Worm (Caenorhabditis elegans): ENCODE results near the gene srbc-24.

- TF ChIP-seq T22C8.4 (GFP tag; IDR thresholded peaks at IDR 0.05) (no peak), ztf-29 (GFP tag; IDR thresholded peaks at IDR 0.05) (no peak), flt-1 (GFP tag; IDR thresholded peaks at IDR 0.05) (no peak), klf-2 (GFP tag; conservative IDR thresholded peaks at IDR 0.05) (no peak), ztf-23 (GFP tag; IDR thresholded peaks at IDR 0.05) (no peak), cog-1 (tag; optimal IDR thresholded peaks at IDR 0.05) (no peak), ref-1 (GFP tag; conservative IDR thresholded peaks at IDR 0.05) (no peak), tab-1 (GFP tag; IDR thresholded peaks at IDR 0.05) (no peak), med-1 (GFP tag; optimal IDR thresholded peaks at IDR 0.05; ENCODE audit: insufficient read depth) (no peak)
These were observed 682 bp upstream of the srbc-24 start, which contains the start of gene C45H4.13 for ce11 chrV:2150876-2151275.
